Worm (Caenorhabditis elegans): ENCODE measurements around the gene jmjd-2.

Gene jmjd-2

DNA sequence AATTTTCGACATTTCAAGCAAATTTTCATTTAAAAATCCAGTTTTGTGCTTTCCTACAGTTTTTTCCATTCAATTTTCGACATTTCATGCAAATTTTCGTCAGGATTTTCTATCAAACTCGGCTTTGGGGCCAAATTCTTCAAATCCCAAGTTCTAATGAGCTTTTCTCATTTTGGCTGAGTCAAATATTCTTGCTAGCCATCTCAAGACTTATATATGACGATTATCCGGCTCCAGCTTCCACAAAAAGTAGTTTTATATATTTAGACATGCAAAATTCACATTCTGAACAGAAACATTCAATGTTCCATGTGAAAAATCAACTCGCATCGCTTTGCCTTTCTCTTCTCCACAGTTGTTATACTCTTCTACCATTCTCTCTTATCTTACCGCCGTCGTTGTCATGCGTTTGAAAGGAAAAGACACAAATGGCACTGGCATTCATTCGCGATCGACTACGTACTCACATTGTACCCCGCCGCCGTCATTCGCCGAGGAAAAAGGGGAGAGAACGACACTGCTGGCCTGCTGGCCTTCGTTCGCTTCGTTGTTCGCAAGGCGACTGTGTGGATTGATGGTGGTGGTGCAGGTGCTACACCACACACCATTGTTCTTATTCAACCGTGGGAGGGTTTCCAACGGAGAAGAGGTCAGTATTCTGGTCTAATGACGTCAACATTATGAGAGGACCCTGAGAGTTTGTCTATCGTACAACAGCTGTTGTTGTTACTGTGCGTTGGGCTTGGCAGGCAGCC, 4.5 kb upstream of the jmjd-2 start (continued):
- no peak for TF ChIP-seq F13H6.1 (tag; optimal IDR thresholded peaks at IDR 0.05)
- no peak for TF ChIP-seq unc-3 (GFP tag; conservative IDR thresholded peaks at IDR 0.05)
- TF ChIP-seq unc-3 (tag; optimal IDR thresholded peaks at IDR 0.05): no peak
- no peak for TF ChIP-seq ceh-24 (tag; optimal IDR thresholded peaks at IDR 0.05)
- no peak for TF ChIP-seq syd-9 (tag; optimal IDR thresholded peaks at IDR 0.05)
- TF ChIP-seq ceh-48 (tag; optimal IDR thresholded peaks at IDR 0.05): no peak
- TF ChIP-seq ceh-31 (tag; optimal IDR thresholded peaks at IDR 0.05): peak; percentile 36
- no peak for TF ChIP-seq unc-42 (tag; optimal IDR thresholded peaks at IDR 0.05)
- TF ChIP-seq K09A11.1 (tag; optimal IDR thresholded peaks at IDR 0.05; ENCODE audit: insufficient read depth): no peak
- TF ChIP-seq ceh-30 (tag; optimal IDR thresholded peaks at IDR 0.05): no peak
- TF ChIP-seq pha-4 (tag; optimal IDR thresholded peaks at IDR 0.05): no peak
- TF ChIP-seq sox-2 (GFP tag; IDR thresholded peaks at IDR 0.05): peak; percentile 74
- TF ChIP-seq zip-5 (tag; optimal IDR thresholded peaks at IDR 0.05): no peak
- TF ChIP-seq elt-4 (tag; optimal IDR thresholded peaks at IDR 0.05): no peak
- TF ChIP-seq pqm-1 (tag; optimal IDR thresholded peaks at IDR 0.05): no peak
- TF ChIP-seq hlh-6 (tag; optimal IDR thresholded peaks at IDR 0.05): peak; percentile 63
- TF ChIP-seq hlh-8 (tag; optimal IDR thresholded peaks at IDR 0.05): no peak
- TF ChIP-seq npax-4 (tag; optimal IDR thresholded peaks at IDR 0.05): no peak
- TF ChIP-seq tbx-7 (tag; optimal IDR thresholded peaks at IDR 0.05): no peak
- TF ChIP-seq ama-1 (optimal IDR thresholded peaks at IDR 0.05): no peak
- peak; percentile 44 for TF ChIP-seq ceh-19 (GFP tag; optimal IDR thresholded peaks at IDR 0.05)
- TF ChIP-seq ceh-9 (tag; optimal IDR thresholded peaks at IDR 0.05): no peak
- no peak for TF ChIP-seq fax-1 (tag; optimal IDR thresholded peaks at IDR 0.05)
- no peak for TF ChIP-seq hlh-13 (GFP tag; optimal IDR thresholded peaks at IDR 0.05)
- TF ChIP-seq ttx-3 (tag; optimal IDR thresholded peaks at IDR 0.05): no peak
- peak; percentile 5 for TF ChIP-seq sdc-2 (tag; optimal IDR thresholded peaks at IDR 0.05)
- peak; percentile 62 for TF ChIP-seq tbx-2 (tag; optimal IDR thresholded peaks at IDR 0.05)
- TF ChIP-seq pax-1 (tag; optimal IDR thresholded peaks at IDR 0.05): no peak
- TF ChIP-seq ceh-6 (GFP tag; optimal IDR thresholded peaks at IDR 0.05): no peak
- peak; percentile 2 for TF ChIP-seq ceh-34 (tag; optimal IDR thresholded peaks at IDR 0.05)
- peak; percentile 19 for TF ChIP-seq nhr-232 (tag; optimal IDR thresholded peaks at IDR 0.05)
- TF ChIP-seq fkh-6 (tag; optimal IDR thresholded peaks at IDR 0.05): no peak
- TF ChIP-seq lim-6 (tag; optimal IDR thresholded peaks at IDR 0.05): no peak
- no peak for TF ChIP-seq lin-11 (tag; optimal IDR thresholded peaks at IDR 0.05)
- no peak for TF ChIP-seq pag-3 (tag; optimal IDR thresholded peaks at IDR 0.05; ENCODE audit: borderline replicate concordance)
- TF ChIP-seq C08G9.2 (tag; optimal IDR thresholded peaks at IDR 0.05): no peak
- TF ChIP-seq ceh-2 (tag; optimal IDR thresholded peaks at IDR 0.05): peak; percentile 16
- TF ChIP-seq nhr-11 (tag; optimal IDR thresholded peaks at IDR 0.05): no peak
- TF ChIP-seq sox-4 (tag; optimal IDR thresholded peaks at IDR 0.05): no peak
- no peak for TF ChIP-seq pros-1 (tag; optimal IDR thresholded peaks at IDR 0.05)
- TF ChIP-seq elt-2 (tag; optimal IDR thresholded peaks at IDR 0.05): peak; percentile 35

DNA sequence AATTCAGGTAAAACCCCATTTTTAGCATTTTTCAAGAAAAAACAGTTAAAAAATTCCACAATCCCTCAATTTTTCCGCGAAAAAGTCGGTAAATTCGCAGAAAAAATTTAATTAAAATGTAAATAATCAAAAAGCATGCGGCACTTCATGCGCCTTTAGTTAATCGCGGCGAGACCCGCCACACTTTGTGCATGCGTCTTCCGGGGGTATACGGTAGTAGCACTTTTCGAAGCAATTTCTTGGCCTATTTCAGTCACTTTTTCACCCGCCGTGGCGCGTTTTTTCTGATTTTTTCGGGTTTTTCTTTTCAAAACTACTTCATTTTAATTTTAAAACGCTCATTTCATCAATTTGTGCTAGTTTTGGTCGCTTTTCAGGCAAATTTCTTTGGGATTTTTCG, 3.8 kb upstream of the jmjd-2 start:
- TF ChIP-seq fkh-10 (GFP tag; optimal IDR thresholded peaks at IDR 0.05) (no peak), ceh-48 (tag; optimal IDR thresholded peaks at IDR 0.05) (no peak)

Data from whole organism, late embryonic.